Worm (Caenorhabditis elegans) whole organism, L2 larva: ENCODE results near the gene gop-3.

Source experiments
- C34F6.9 ChIP-seq: fragments of 150-350 bp; optimal IDR thresholded peaks from 2 replicates; lab custom pipeline; 2014; ENCODE audit warnings: missing biosample characterization, missing genetic modification characterization
- F13H6.1 ChIP-seq: sonication (generic microtip); optimal IDR thresholded peaks from 2 replicates; lab custom pipeline; 2016; ENCODE audit warnings: missing genetic modification characterization, missing compliant biosample characterization
- Y55F3AM.14 ChIP-seq: fragments of 200-800 bp; sonication (Bioruptor generic); optimal IDR thresholded peaks from 2 replicates; lab custom pipeline; 2018; ENCODE audit warnings: mild to moderate bottlenecking, missing genetic modification characterization, missing compliant biosample characterization
- ZK546.5 ChIP-seq: sonication (generic microtip); optimal IDR thresholded peaks from 2 replicates; lab custom pipeline; 2017; ENCODE audit warnings: missing biosample characterization, missing genetic modification characterization
- aly-2 ChIP-seq: fragments of 150-350 bp; optimal IDR thresholded peaks from 2 replicates; lab custom pipeline; 2014; ENCODE audit warnings: missing biosample characterization, missing genetic modification characterization
- ama-1 ChIP-seq: fragments of 150-350 bp; optimal IDR thresholded peaks from 2 replicates; lab custom pipeline; 2018; ENCODE audit warnings: inconsistent platforms
- blmp-1 ChIP-seq: sonication (generic microtip); optimal IDR thresholded peaks from 2 replicates; lab custom pipeline; 2017; ENCODE audit warnings: missing genetic modification characterization, mild to moderate bottlenecking, missing compliant biosample characterization, antibody characterized with exemption, moderate library complexity; ENCODE audit not compliant: insufficient read depth
- ceh-16 ChIP-seq: fragments of 150-350 bp; optimal IDR thresholded peaks from 2 replicates; lab custom pipeline; 2014; ENCODE audit warnings: missing biosample characterization, missing genetic modification characterization
- ceh-82 ChIP-seq: fragments of 150-350 bp; optimal IDR thresholded peaks from 2 replicates; lab custom pipeline; 2014; ENCODE audit warnings: missing biosample characterization, missing genetic modification characterization
- egl-27 ChIP-seq: sonication (generic microtip); optimal IDR thresholded peaks from 3 replicates; lab custom pipeline; 2017; ENCODE audit warnings: missing biosample characterization, missing genetic modification reagents, missing genetic modification characterization
- elt-1 ChIP-seq: fragments of 150-350 bp; optimal IDR thresholded peaks from 2 replicates; lab custom pipeline; 2014; ENCODE audit warnings: missing biosample characterization, missing genetic modification characterization
- fos-1 ChIP-seq: fragments of 150-350 bp; optimal IDR thresholded peaks from 2 replicates; lab custom pipeline; 2014; ENCODE audit warnings: missing biosample characterization, missing genetic modification characterization
- gmeb-1 ChIP-seq: fragments of 150-350 bp; optimal IDR thresholded peaks from 2 replicates; lab custom pipeline; 2014; ENCODE audit warnings: missing biosample characterization, missing genetic modification characterization
- lin-13 ChIP-seq: fragments of 150-350 bp; optimal IDR thresholded peaks from 2 replicates; lab custom pipeline; 2014; ENCODE audit warnings: missing biosample characterization, missing genetic modification reagents, missing genetic modification characterization
- lin-39 ChIP-seq: fragments of 150-350 bp; optimal IDR thresholded peaks from 2 replicates; lab custom pipeline; 2014; ENCODE audit warnings: missing biosample characterization, missing genetic modification reagents, missing genetic modification characterization
- lsy-2 ChIP-seq, 2 experiments: fragments of 150-350 bp in 1 of 2; sonication (generic microtip) in 1 of 2; optimal IDR thresholded peaks; 2 replicates each; lab custom pipeline; 2014 to 2017; ENCODE audit warnings: missing biosample characterization in 2 of 2, missing genetic modification characterization in 2 of 2
- mbf-1 ChIP-seq: sonication (generic microtip); optimal IDR thresholded peaks from 2 replicates; lab custom pipeline; 2017; ENCODE audit warnings: missing biosample characterization, missing genetic modification characterization
- mdl-1 ChIP-seq, 2 experiments: fragments of 150-350 bp in 1 of 2; sonication (generic microtip) in 1 of 2; optimal IDR thresholded peaks; 2 replicates each; lab custom pipeline; 2017; ENCODE audit warnings: missing biosample characterization in 2 of 2, missing genetic modification characterization in 2 of 2
- nhr-129 ChIP-seq: fragments of 150-350 bp; optimal IDR thresholded peaks from 2 replicates; lab custom pipeline; 2014; ENCODE audit warnings: missing biosample characterization, missing genetic modification characterization
- nhr-21 ChIP-seq: fragments of 150-350 bp; optimal IDR thresholded peaks from 2 replicates; lab custom pipeline; 2014; ENCODE audit warnings: missing biosample characterization, missing genetic modification characterization
- nhr-23 ChIP-seq: fragments of 150-350 bp; optimal IDR thresholded peaks from 2 replicates; lab custom pipeline; 2014; ENCODE audit warnings: missing biosample characterization, missing genetic modification reagents, missing genetic modification characterization
- nhr-237 ChIP-seq: fragments of 150-350 bp; optimal IDR thresholded peaks from 2 replicates; lab custom pipeline; 2014; ENCODE audit warnings: missing biosample characterization, missing genetic modification characterization
- nhr-25 ChIP-seq: fragments of 150-350 bp; sonication (generic microtip); optimal IDR thresholded peaks from 3 replicates; lab custom pipeline; 2014; ENCODE audit warnings: missing biosample characterization, missing genetic modification characterization
- nhr-6 ChIP-seq: fragments of 150-350 bp; optimal IDR thresholded peaks from 2 replicates; lab custom pipeline; 2014; ENCODE audit warnings: missing biosample characterization, missing genetic modification characterization
- nhr-77 ChIP-seq: fragments of 150-350 bp; optimal IDR thresholded peaks from 2 replicates; lab custom pipeline; 2014; ENCODE audit warnings: missing biosample characterization, missing genetic modification characterization
- peb-1 ChIP-seq: fragments of 150-350 bp; optimal IDR thresholded peaks from 2 replicates; lab custom pipeline; 2014; ENCODE audit warnings: missing biosample characterization, missing genetic modification characterization
- skn-1 ChIP-seq: sonication (generic microtip); optimal IDR thresholded peaks from 2 replicates; lab custom pipeline; 2017; ENCODE audit warnings: missing biosample characterization, missing genetic modification characterization
- sma-3 ChIP-seq: sonication (generic microtip); optimal IDR thresholded peaks from 2 replicates; lab custom pipeline; 2016; ENCODE audit warnings: missing genetic modification reagents, missing genetic modification characterization, missing compliant biosample characterization
- snpc-4 ChIP-seq: fragments of 150-350 bp; optimal IDR thresholded peaks from 2 replicates; lab custom pipeline; 2014; ENCODE audit warnings: missing biosample characterization, missing genetic modification characterization
- unc-39 ChIP-seq: fragments of 150-350 bp; optimal IDR thresholded peaks from 2 replicates; lab custom pipeline; 2014; ENCODE audit warnings: missing biosample characterization, missing genetic modification characterization
- unc-55 ChIP-seq: fragments of 150-350 bp; sonication (generic microtip); optimal IDR thresholded peaks from 3 replicates; lab custom pipeline; 2014; ENCODE audit warnings: missing biosample characterization, missing genetic modification reagents, missing genetic modification characterization
- zag-1 ChIP-seq: fragments of 150-350 bp; optimal IDR thresholded peaks from 2 replicates; lab custom pipeline; 2014; ENCODE audit warnings: missing biosample characterization, missing genetic modification characterization
- ztf-11 ChIP-seq: sonication (generic microtip); optimal IDR thresholded peaks from 2 replicates; lab custom pipeline; 2017; ENCODE audit warnings: missing biosample characterization, missing genetic modification characterization
- ztf-4 ChIP-seq: fragments of 150-350 bp; optimal IDR thresholded peaks from 2 replicates; lab custom pipeline; 2014; ENCODE audit warnings: missing biosample characterization, missing genetic modification characterization

gop-3 gene

DNA sequence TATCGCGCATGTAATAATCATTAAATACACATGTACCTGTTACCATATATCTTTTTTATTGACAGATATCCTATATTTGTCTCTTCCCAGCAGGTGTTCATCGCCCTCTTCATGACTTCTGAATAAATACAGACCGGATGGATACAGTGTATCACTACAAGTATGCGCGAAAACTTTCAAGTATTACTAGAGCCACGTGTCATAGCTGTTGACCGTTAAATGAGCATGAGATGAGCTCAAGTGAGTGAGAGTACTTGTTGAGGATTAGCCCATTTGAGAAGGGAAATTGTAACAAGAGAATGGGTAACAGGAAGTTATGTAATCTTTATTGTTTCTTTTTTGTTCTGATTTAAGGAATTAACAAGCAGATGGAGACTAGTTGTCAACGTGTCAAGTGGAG, 15.4 kb upstream of the gop-3 start:
- TF ChIP-seq elt-1 (tag; lab: Kevin White, UChicago) (no peak), blmp-1 (tag; lab: Kevin White, UChicago) (no peak), skn-1 (tag; lab: Kevin White, UChicago) (no peak), egl-27 (tag; lab: Kevin White, UChicago) (no peak)

DNA sequence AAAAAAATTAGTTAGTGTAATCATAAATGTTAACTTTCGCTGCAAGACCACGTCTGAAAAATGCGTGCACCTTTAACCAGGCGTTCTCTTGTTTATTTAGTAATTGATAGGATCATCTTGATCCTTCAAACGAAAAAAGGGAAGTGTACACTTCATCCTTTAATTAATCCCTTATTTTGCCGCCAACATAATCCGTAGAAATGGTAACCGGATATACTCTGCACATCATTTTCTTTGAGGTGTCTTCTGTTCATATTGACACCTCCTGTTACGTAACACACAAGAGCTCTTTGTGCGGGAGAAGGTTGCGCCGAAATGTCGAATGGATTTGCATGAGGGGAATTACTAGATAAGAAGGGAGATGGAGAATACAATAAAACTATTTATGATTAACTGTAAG, 11.8 kb upstream of the gop-3 start:
- TF ChIP-seq gmeb-1 (tag; lab: Kevin White, UChicago) (no peak), ztf-4 (tag; lab: Kevin White, UChicago) (no peak), F13H6.1 (tag; lab: Kevin White, UChicago) (no peak), unc-55 (GFP tag; lab: Kevin White, UChicago) (no peak), lin-39 (tag; lab: Kevin White, UChicago) (no peak), peb-1 (tag; lab: Kevin White, UChicago) (no peak), nhr-6 (tag; lab: Kevin White, UChicago) (no peak), aly-2 (tag; lab: Kevin White, UChicago) (no peak), egl-27 (tag; lab: Kevin White, UChicago) (no peak), nhr-129 (tag; lab: Kevin White, UChicago) (no peak), zag-1 (no peak), mdl-1 (tag; optimal IDR thresholded peaks at IDR 0.05; lab: Kevin White, UChicago) (no peak), ceh-16 (tag; lab: Kevin White, UChicago) (no peak), ztf-11 (tag; lab: Kevin White, UChicago) (no peak), ZK546.5 (tag; lab: Kevin White, UChicago) (no peak), elt-1 (tag; lab: Kevin White, UChicago) (no peak), ama-1 (lab: Kevin White, UChicago) (no peak), fos-1 (tag; lab: Kevin White, UChicago) (no peak), nhr-21 (tag; lab: Kevin White, UChicago) (no peak), C34F6.9 (no peak)

DNA sequence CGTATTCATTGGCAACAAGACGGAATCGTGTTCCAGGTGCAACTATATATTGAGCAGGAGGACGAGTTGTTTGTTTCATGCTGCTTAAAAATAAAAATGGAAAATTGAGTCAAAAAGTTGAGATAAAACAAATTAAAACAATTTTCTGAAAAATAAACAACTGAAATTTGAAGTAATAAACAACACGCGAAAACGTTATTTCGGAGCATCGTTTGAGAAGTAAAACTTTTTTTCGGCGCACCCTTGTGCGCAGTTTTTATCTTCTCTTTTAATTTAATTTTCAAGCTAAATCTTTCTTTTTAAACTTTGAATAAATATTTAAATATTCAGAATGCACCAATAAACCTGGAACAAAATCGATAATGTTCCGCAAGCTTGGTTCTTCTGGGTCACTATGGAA, 6.4 kb upstream of the gop-3 start, which contains the start of the genes sumv-1 and gop-1:
Gene sumv-1, minus strand, starts transcription at position 80 of the 400 bp plus-strand sequence.
Gene gop-1, plus strand, starts transcription at position 331 of the 400 bp plus-strand sequence.
- TF ChIP-seq snpc-4 (tag; lab: Kevin White, UChicago), result no peak
- TF ChIP-seq ztf-4 (tag; lab: Kevin White, UChicago), result no peak
- TF ChIP-seq nhr-23, result no peak
- no peak for TF ChIP-seq elt-1 (tag; lab: Kevin White, UChicago)
- no peak for TF ChIP-seq nhr-6 (tag; lab: Kevin White, UChicago)
- TF ChIP-seq ama-1 (lab: Kevin White, UChicago), result no peak
- no peak for TF ChIP-seq zag-1
- TF ChIP-seq sma-3, result no peak
- no peak for TF ChIP-seq lsy-2 (tag; optimal IDR thresholded peaks at IDR 0.05; lab: Kevin White, UChicago)
- TF ChIP-seq ceh-82, result no peak
- no peak for TF ChIP-seq nhr-237 (tag; lab: Kevin White, UChicago)
- no peak for TF ChIP-seq mdl-1 (tag; optimal IDR thresholded peaks at IDR 0.05; lab: Kevin White, UChicago)

DNA sequence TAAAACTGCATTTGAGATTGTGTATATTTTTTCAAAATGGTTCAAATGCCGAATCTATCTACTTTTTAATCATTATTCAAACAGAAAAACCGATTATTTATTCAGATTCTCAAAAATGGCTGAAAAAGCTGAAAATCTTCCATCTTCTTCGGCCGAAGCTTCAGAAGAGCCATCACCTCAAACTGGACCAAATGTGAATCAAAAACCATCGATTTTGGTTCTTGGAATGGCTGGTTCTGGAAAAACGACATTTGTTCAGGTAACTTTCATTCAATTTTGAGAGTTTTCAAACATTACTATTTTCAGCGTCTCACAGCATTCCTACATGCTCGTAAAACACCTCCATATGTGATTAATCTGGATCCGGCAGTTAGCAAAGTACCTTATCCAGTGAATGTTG, 1.6 kb upstream of the gop-3 start, which contains the start of gene gop-2:
Gene gop-2, plus strand, starts transcription at position 106 of the 400 bp plus-strand sequence.
- TF ChIP-seq Y55F3AM.14 (GFP tag; lab: Kevin White, UChicago) (no peak), lsy-2 (tag; optimal IDR thresholded peaks at IDR 0.05; lab: Kevin White, UChicago) (no peak), sma-3 (no peak), nhr-6 (tag; lab: Kevin White, UChicago) (no peak), nhr-25 (tag; lab: Kevin White, UChicago) (no peak), blmp-1 (tag; lab: Kevin White, UChicago) (no peak), nhr-21 (tag; lab: Kevin White, UChicago) (no peak), snpc-4 (tag; lab: Kevin White, UChicago) (no peak), mbf-1 (tag; lab: Kevin White, UChicago) (no peak), ztf-11 (tag; lab: Kevin White, UChicago) (no peak), ceh-82 (no peak), nhr-23 (no peak), nhr-77 (tag; lab: Kevin White, UChicago) (no peak), F13H6.1 (tag; lab: Kevin White, UChicago) (no peak), ZK546.5 (tag; lab: Kevin White, UChicago) (no peak), unc-39 (no peak), lin-13 (GFP tag; lab: Kevin White, UChicago) (no peak), aly-2 (tag; lab: Kevin White, UChicago) (no peak)
